Fruit fly (Drosophila melanogaster): ENCODE measurements around the gene CG1146.

CG1146 gene

dm6 chr3L:2501764-2502163 lies 13.2 kb downstream of the CG1146 start (continued):
- TF ChIP-seq corto (GFP tag; optimal IDR thresholded peaks at IDR 0.05), result no peak
- TF ChIP-seq CG17568 (GFP tag; optimal IDR thresholded peaks at IDR 0.05), result peak; percentile 26
- TF ChIP-seq onecut (GFP tag; IDR thresholded peaks at IDR 0.05), result no peak
- TF ChIP-seq BtbVII (GFP tag; optimal IDR thresholded peaks at IDR 0.05), result peak; percentile 75
- no peak for TF ChIP-seq CG3407 (GFP tag; optimal IDR thresholded peaks at IDR 0.05)
- TF ChIP-seq ken (GFP tag; IDR thresholded peaks at IDR 0.05), result no peak
- TF ChIP-seq jing (GFP tag; optimal IDR thresholded peaks at IDR 0.05), result no peak
- peak; percentile 28 for TF ChIP-seq CG6854 (GFP tag; optimal IDR thresholded peaks at IDR 0.05)
- peak; percentile 49 for TF ChIP-seq CHES-1-like (GFP tag; optimal IDR thresholded peaks at IDR 0.05)
- TF ChIP-seq insv (GFP tag; optimal IDR thresholded peaks at IDR 0.05), result no peak
- peak; percentile 77 for TF ChIP-seq seq (GFP tag; IDR thresholded peaks at IDR 0.05)
- no peak for TF ChIP-seq z (GFP tag; IDR thresholded peaks at IDR 0.05)
- TF ChIP-seq pzg (GFP tag; optimal IDR thresholded peaks at IDR 0.05), result no peak
- TF ChIP-seq Oli (tag; optimal IDR thresholded peaks at IDR 0.05), result peak; percentile 47
- no peak for TF ChIP-seq CG33557 (GFP tag; optimal IDR thresholded peaks at IDR 0.05)
- no peak for TF ChIP-seq CG10979 (tag; optimal IDR thresholded peaks at IDR 0.05)
- TF ChIP-seq CG6765 (GFP tag; optimal IDR thresholded peaks at IDR 0.05), result peak; percentile 58
- TF ChIP-seq CG9437 (GFP tag; optimal IDR thresholded peaks at IDR 0.05), result no peak
- TF ChIP-seq Opbp (GFP tag; IDR thresholded peaks at IDR 0.05; ENCODE audit: partially characterized antibody), result no peak
- no peak for TF ChIP-seq Asciz (GFP tag; optimal IDR thresholded peaks at IDR 0.05)
- TF ChIP-seq tap (tag; optimal IDR thresholded peaks at IDR 0.05), result no peak
- no peak for TF ChIP-seq hth (optimal IDR thresholded peaks at IDR 0.05)
- no peak for TF ChIP-seq en (GFP tag; optimal IDR thresholded peaks at IDR 0.05)
- peak; percentile 27 for TF ChIP-seq Dad (GFP tag; optimal IDR thresholded peaks at IDR 0.05)
- TF ChIP-seq Max (GFP tag; optimal IDR thresholded peaks at IDR 0.05), result peak; percentile 12
- no peak for TF ChIP-seq CG4820 (GFP tag; optimal IDR thresholded peaks at IDR 0.05)
- no peak for TF ChIP-seq CG8478 (optimal IDR thresholded peaks at IDR 0.05)
- TF ChIP-seq Eip74EF (GFP tag; optimal IDR thresholded peaks at IDR 0.05), result no peak
- peak; percentile 22 for TF ChIP-seq CG17829 (tag; optimal IDR thresholded peaks at IDR 0.05)
- no peak for TF ChIP-seq CG12219 (GFP tag; optimal IDR thresholded peaks at IDR 0.05)
- TF ChIP-seq Mes4 (GFP tag; optimal IDR thresholded peaks at IDR 0.05), result no peak
- TF ChIP-seq CG13123 (GFP tag; optimal IDR thresholded peaks at IDR 0.05), result no peak
- peak; percentile 77 for TF ChIP-seq CG16779 (GFP tag; IDR thresholded peaks at IDR 0.05)
- TF ChIP-seq ci (GFP tag; IDR thresholded peaks at IDR 0.05), result peak; percentile 52; the same call in 2 of the 3 replicates
- no peak for TF ChIP-seq Lhr (GFP tag; optimal IDR thresholded peaks at IDR 0.05)
- TF ChIP-seq Gug (GFP tag; IDR thresholded peaks at IDR 0.05), result peak; percentile 72; the same call in 2 of the 4 replicates
- no peak for TF ChIP-seq lbe (GFP tag; optimal IDR thresholded peaks at IDR 0.05)
- TF ChIP-seq Dip3 (GFP tag; optimal IDR thresholded peaks at IDR 0.05), result peak; percentile 71
- TF ChIP-seq row (GFP tag; IDR thresholded peaks at IDR 0.05), result peak; percentile 81
- peak; percentile 90 for TF ChIP-seq Dbx (GFP tag; IDR thresholded peaks at IDR 0.05)
- TF ChIP-seq gsb (GFP tag; IDR thresholded peaks at IDR 0.05), result peak; percentile 70
- no peak for TF ChIP-seq ato (GFP tag; IDR thresholded peaks at IDR 0.05; ENCODE audit: partially characterized antibody)
- TF ChIP-seq CG7357 (GFP tag; IDR thresholded peaks at IDR 0.05), result peak; percentile 61; the same call in 2 of the 3 replicates
- peak; percentile 91 for TF ChIP-seq GATAe (GFP tag; conservative IDR thresholded peaks at IDR 0.05)
- no peak for TF ChIP-seq HLHmδ (GFP tag; optimal IDR thresholded peaks at IDR 0.05)
- TF ChIP-seq CG10209 (GFP tag; optimal IDR thresholded peaks at IDR 0.05), result peak; percentile 52
- no peak for TF ChIP-seq Stat92E (GFP tag; optimal IDR thresholded peaks at IDR 0.05)
- peak; percentile 25 for TF ChIP-seq crc (GFP tag; optimal IDR thresholded peaks at IDR 0.05)
- TF ChIP-seq cad (GFP tag; optimal IDR thresholded peaks at IDR 0.05), result no peak
- TF ChIP-seq toy (GFP tag; IDR thresholded peaks at IDR 0.05), result peak; percentile 20; the same call in 1 of the 2 replicates
- peak; percentile 63 for TF ChIP-seq zfh2 (GFP tag; optimal IDR thresholded peaks at IDR 0.05)
- no peak for TF ChIP-seq CG11504 (tag; optimal IDR thresholded peaks at IDR 0.05)
